Worm (Caenorhabditis elegans) whole organism, L3 larva: ENCODE measurements around the gene C17H12.3.

Experiments used
- ZK546.5 ChIP-seq: sonication (generic microtip); optimal IDR thresholded peaks from 2 replicates; lab custom pipeline; 2017; ENCODE audit warnings: missing biosample characterization, missing genetic modification characterization
- aly-2 ChIP-seq: fragments of 150-350 bp; optimal IDR thresholded peaks from 2 replicates; lab custom pipeline; 2014; ENCODE audit warnings: missing biosample characterization, missing genetic modification characterization
- ama-1 ChIP-seq: fragments of 150-350 bp; optimal IDR thresholded peaks from 2 replicates; lab custom pipeline; 2018
- eor-1 ChIP-seq, 2 experiments: fragments of 150-350 bp; optimal IDR thresholded peaks; 2 replicates each; lab custom pipeline; 2014 to 2018; ENCODE audit warnings: missing biosample characterization in 2 of 2, missing genetic modification characterization in 2 of 2
- nfya-1 ChIP-seq: sonication (generic microtip); optimal IDR thresholded peaks from 2 replicates; lab custom pipeline; 2017; ENCODE audit warnings: missing genetic modification characterization, mild to moderate bottlenecking, missing compliant biosample characterization, antibody characterized with exemption, moderate library complexity; ENCODE audit not compliant: insufficient read depth
- nhr-11 ChIP-seq: fragments of 150-350 bp; optimal IDR thresholded peaks from 2 replicates; lab custom pipeline; 2014; ENCODE audit warnings: missing biosample characterization, missing genetic modification characterization
- pha-4 ChIP-seq: fragments of 150-350 bp; optimal IDR thresholded peaks from 2 replicates; lab custom pipeline; 2014; ENCODE audit warnings: missing biosample characterization, missing genetic modification reagents, missing genetic modification characterization
- snpc-4 ChIP-seq: fragments of 150-350 bp; optimal IDR thresholded peaks from 2 replicates; lab custom pipeline; 2014; ENCODE audit warnings: missing biosample characterization, missing genetic modification characterization
- tbx-2 ChIP-seq: sonication (generic microtip); optimal IDR thresholded peaks from 2 replicates; lab custom pipeline; 2016; ENCODE audit warnings: mild to moderate bottlenecking, missing genetic modification characterization, missing compliant biosample characterization
- unc-62 ChIP-seq: fragments of 150-350 bp; sonication (generic microtip); optimal IDR thresholded peaks from 4 replicates; lab custom pipeline; 2014; ENCODE audit warnings: missing biosample characterization, missing genetic modification reagents, missing genetic modification characterization

DNA sequence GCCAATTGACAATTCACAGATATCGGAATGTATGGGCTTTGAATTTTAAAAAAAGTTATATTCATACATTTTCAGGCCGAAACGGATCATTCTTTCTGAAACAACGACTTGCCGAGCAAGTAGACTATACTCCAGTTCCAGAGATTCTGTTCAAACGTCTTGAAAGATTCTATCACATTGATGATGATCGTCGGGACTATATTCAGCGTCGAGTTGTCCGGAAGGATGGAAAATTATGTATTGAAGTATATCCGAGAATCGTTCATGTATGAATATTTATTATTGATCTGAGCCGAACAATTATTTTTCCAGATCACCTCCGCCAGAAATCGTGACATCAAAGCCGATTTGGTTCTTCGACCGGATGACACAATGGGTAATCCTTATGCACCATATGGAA, 37.8 kb downstream of the C17H12.3 start:
- TF ChIP-seq pha-4 (tag; lab: Kevin White, UChicago) (no peak), unc-62 (GFP tag; lab: Kevin White, UChicago) (no peak), snpc-4 (tag; lab: Kevin White, UChicago) (no peak), ZK546.5 (tag; lab: Kevin White, UChicago) (no peak), tbx-2 (tag; lab: Kevin White, UChicago) (no peak), nhr-11 (tag; lab: Kevin White, UChicago) (no peak), ama-1 (no peak), aly-2 (no peak), nfya-1 (tag; lab: Kevin White, UChicago) (no peak), eor-1 (tag; optimal IDR thresholded peaks at IDR 0.05; lab: Kevin White, UChicago) (no peak)
